Worm (Caenorhabditis elegans) whole organism, L2 larva: ENCODE results near the gene hrpu-2.

ENCODE experiments used
- C34F6.9 ChIP-seq: fragments of 150-350 bp; optimal IDR thresholded peaks from 2 replicates; lab custom pipeline; 2014; ENCODE audit warnings: missing biosample characterization, missing genetic modification characterization
- F13H6.1 ChIP-seq: sonication (generic microtip); optimal IDR thresholded peaks from 2 replicates; lab custom pipeline; 2016; ENCODE audit warnings: missing genetic modification characterization, missing compliant biosample characterization
- R02D3.7 ChIP-seq: fragments of 150-350 bp; optimal IDR thresholded peaks from 2 replicates; lab custom pipeline; 2014; ENCODE audit warnings: missing biosample characterization, missing genetic modification characterization
- Y55F3AM.14 ChIP-seq: fragments of 200-800 bp; sonication (Bioruptor generic); optimal IDR thresholded peaks from 2 replicates; lab custom pipeline; 2018; ENCODE audit warnings: mild to moderate bottlenecking, missing genetic modification characterization, missing compliant biosample characterization
- ZK546.5 ChIP-seq: sonication (generic microtip); optimal IDR thresholded peaks from 2 replicates; lab custom pipeline; 2017; ENCODE audit warnings: missing biosample characterization, missing genetic modification characterization
- alr-1 ChIP-seq: fragments of 150-350 bp; optimal IDR thresholded peaks from 2 replicates; lab custom pipeline; 2014; ENCODE audit warnings: missing biosample characterization, missing genetic modification characterization
- aly-2 ChIP-seq: fragments of 150-350 bp; optimal IDR thresholded peaks from 2 replicates; lab custom pipeline; 2014; ENCODE audit warnings: missing biosample characterization, missing genetic modification characterization
- ama-1 ChIP-seq: fragments of 150-350 bp; optimal IDR thresholded peaks from 2 replicates; lab custom pipeline; 2018; ENCODE audit warnings: inconsistent platforms
- blmp-1 ChIP-seq: sonication (generic microtip); optimal IDR thresholded peaks from 2 replicates; lab custom pipeline; 2017; ENCODE audit warnings: missing genetic modification characterization, mild to moderate bottlenecking, missing compliant biosample characterization, antibody characterized with exemption, moderate library complexity; ENCODE audit not compliant: insufficient read depth
- ceh-16 ChIP-seq: fragments of 150-350 bp; optimal IDR thresholded peaks from 2 replicates; lab custom pipeline; 2014; ENCODE audit warnings: missing biosample characterization, missing genetic modification characterization
- ceh-82 ChIP-seq: fragments of 150-350 bp; optimal IDR thresholded peaks from 2 replicates; lab custom pipeline; 2014; ENCODE audit warnings: missing biosample characterization, missing genetic modification characterization
- crh-2 ChIP-seq: sonication (generic microtip); optimal IDR thresholded peaks from 2 replicates; lab custom pipeline; 2017; ENCODE audit warnings: missing biosample characterization, missing genetic modification characterization
- dmd-4 ChIP-seq: sonication (generic microtip); optimal IDR thresholded peaks from 2 replicates; lab custom pipeline; 2017; ENCODE audit warnings: missing biosample characterization, missing genetic modification characterization
- egl-27 ChIP-seq: sonication (generic microtip); optimal IDR thresholded peaks from 3 replicates; lab custom pipeline; 2017; ENCODE audit warnings: missing biosample characterization, missing genetic modification reagents, missing genetic modification characterization
- elt-1 ChIP-seq: fragments of 150-350 bp; optimal IDR thresholded peaks from 2 replicates; lab custom pipeline; 2014; ENCODE audit warnings: missing biosample characterization, missing genetic modification characterization
- elt-3 ChIP-seq: sonication (generic microtip); optimal IDR thresholded peaks from 2 replicates; lab custom pipeline; 2017; ENCODE audit warnings: missing biosample characterization, missing genetic modification characterization
- fos-1 ChIP-seq: fragments of 150-350 bp; optimal IDR thresholded peaks from 2 replicates; lab custom pipeline; 2014; ENCODE audit warnings: missing biosample characterization, missing genetic modification characterization
- gmeb-1 ChIP-seq: fragments of 150-350 bp; optimal IDR thresholded peaks from 2 replicates; lab custom pipeline; 2014; ENCODE audit warnings: missing biosample characterization, missing genetic modification characterization
- lin-11 ChIP-seq: fragments of 150-350 bp; sonication (generic microtip); optimal IDR thresholded peaks from 2 replicates; lab custom pipeline; 2014; ENCODE audit warnings: missing biosample characterization, missing genetic modification characterization, inconsistent platforms, mixed read lengths
- lin-13 ChIP-seq: fragments of 150-350 bp; optimal IDR thresholded peaks from 2 replicates; lab custom pipeline; 2014; ENCODE audit warnings: missing biosample characterization, missing genetic modification reagents, missing genetic modification characterization
- lin-39 ChIP-seq: fragments of 150-350 bp; optimal IDR thresholded peaks from 2 replicates; lab custom pipeline; 2014; ENCODE audit warnings: missing biosample characterization, missing genetic modification reagents, missing genetic modification characterization
- lsy-2 ChIP-seq, 2 experiments: fragments of 150-350 bp in 1 of 2; sonication (generic microtip) in 1 of 2; optimal IDR thresholded peaks; 2 replicates each; lab custom pipeline; 2014 to 2017; ENCODE audit warnings: missing biosample characterization in 2 of 2, missing genetic modification characterization in 2 of 2
- mab-5 ChIP-seq: fragments of 150-350 bp; optimal IDR thresholded peaks from 2 replicates; lab custom pipeline; 2014; ENCODE audit warnings: missing biosample characterization, missing genetic modification characterization
- mbf-1 ChIP-seq: sonication (generic microtip); optimal IDR thresholded peaks from 2 replicates; lab custom pipeline; 2017; ENCODE audit warnings: missing biosample characterization, missing genetic modification characterization
- mdl-1 ChIP-seq, 2 experiments: fragments of 150-350 bp in 1 of 2; sonication (generic microtip) in 1 of 2; optimal IDR thresholded peaks; 2 replicates each; lab custom pipeline; 2017; ENCODE audit warnings: missing biosample characterization in 2 of 2, missing genetic modification characterization in 2 of 2
- nhr-10 ChIP-seq: sonication (generic microtip); optimal IDR thresholded peaks from 2 replicates; lab custom pipeline; 2017; ENCODE audit warnings: missing biosample characterization, missing genetic modification characterization
- nhr-11 ChIP-seq: fragments of 150-350 bp; optimal IDR thresholded peaks from 2 replicates; lab custom pipeline; 2014; ENCODE audit warnings: missing biosample characterization, missing genetic modification characterization
- nhr-12 ChIP-seq: fragments of 150-350 bp; optimal IDR thresholded peaks from 2 replicates; lab custom pipeline; 2014; ENCODE audit warnings: missing biosample characterization, missing genetic modification characterization
- nhr-129 ChIP-seq: fragments of 150-350 bp; optimal IDR thresholded peaks from 2 replicates; lab custom pipeline; 2014; ENCODE audit warnings: missing biosample characterization, missing genetic modification characterization
- nhr-21 ChIP-seq: fragments of 150-350 bp; optimal IDR thresholded peaks from 2 replicates; lab custom pipeline; 2014; ENCODE audit warnings: missing biosample characterization, missing genetic modification characterization
- nhr-23 ChIP-seq: fragments of 150-350 bp; optimal IDR thresholded peaks from 2 replicates; lab custom pipeline; 2014; ENCODE audit warnings: missing biosample characterization, missing genetic modification reagents, missing genetic modification characterization
- nhr-237 ChIP-seq: fragments of 150-350 bp; optimal IDR thresholded peaks from 2 replicates; lab custom pipeline; 2014; ENCODE audit warnings: missing biosample characterization, missing genetic modification characterization
- nhr-25 ChIP-seq: fragments of 150-350 bp; sonication (generic microtip); optimal IDR thresholded peaks from 3 replicates; lab custom pipeline; 2014; ENCODE audit warnings: missing biosample characterization, missing genetic modification characterization
- nhr-6 ChIP-seq: fragments of 150-350 bp; optimal IDR thresholded peaks from 2 replicates; lab custom pipeline; 2014; ENCODE audit warnings: missing biosample characterization, missing genetic modification characterization
- nhr-77 ChIP-seq: fragments of 150-350 bp; optimal IDR thresholded peaks from 2 replicates; lab custom pipeline; 2014; ENCODE audit warnings: missing biosample characterization, missing genetic modification characterization
- peb-1 ChIP-seq: fragments of 150-350 bp; optimal IDR thresholded peaks from 2 replicates; lab custom pipeline; 2014; ENCODE audit warnings: missing biosample characterization, missing genetic modification characterization
- sem-4 ChIP-seq: fragments of 150-350 bp; optimal IDR thresholded peaks from 2 replicates; lab custom pipeline; 2014; ENCODE audit warnings: missing biosample characterization, missing genetic modification reagents, missing genetic modification characterization
- skn-1 ChIP-seq: sonication (generic microtip); optimal IDR thresholded peaks from 2 replicates; lab custom pipeline; 2017; ENCODE audit warnings: missing biosample characterization, missing genetic modification characterization
- sma-3 ChIP-seq: sonication (generic microtip); optimal IDR thresholded peaks from 2 replicates; lab custom pipeline; 2016; ENCODE audit warnings: missing genetic modification reagents, missing genetic modification characterization, missing compliant biosample characterization
- sma-9 ChIP-seq, 2 experiments: fragments of 150-350 bp in 1 of 2; sonication (generic microtip) in 1 of 2; optimal IDR thresholded peaks; 2 replicates each; lab custom pipeline; 2014 to 2016; ENCODE audit warnings: missing genetic modification characterization in 2 of 2, mild to moderate bottlenecking in 1 of 2, missing biosample characterization in 1 of 2, missing compliant biosample characterization in 1 of 2, missing genetic modification reagents in 1 of 2, moderate library complexity in 1 of 2
- snpc-4 ChIP-seq: fragments of 150-350 bp; optimal IDR thresholded peaks from 2 replicates; lab custom pipeline; 2014; ENCODE audit warnings: missing biosample characterization, missing genetic modification characterization
- unc-39 ChIP-seq: fragments of 150-350 bp; optimal IDR thresholded peaks from 2 replicates; lab custom pipeline; 2014; ENCODE audit warnings: missing biosample characterization, missing genetic modification characterization
- unc-55 ChIP-seq: fragments of 150-350 bp; sonication (generic microtip); optimal IDR thresholded peaks from 3 replicates; lab custom pipeline; 2014; ENCODE audit warnings: missing biosample characterization, missing genetic modification reagents, missing genetic modification characterization
- unc-62 ChIP-seq: fragments of 150-350 bp; optimal IDR thresholded peaks from 2 replicates; lab custom pipeline; 2014; ENCODE audit warnings: missing biosample characterization, missing genetic modification reagents, missing genetic modification characterization
- zag-1 ChIP-seq: fragments of 150-350 bp; optimal IDR thresholded peaks from 2 replicates; lab custom pipeline; 2014; ENCODE audit warnings: missing biosample characterization, missing genetic modification characterization
- ztf-1 ChIP-seq: fragments of 200-800 bp; sonication (Bioruptor generic); conservative IDR thresholded peaks from 2 replicates; pipeline ENCODE4 v1.3.6; 2022; ENCODE audit warnings: missing genetic modification characterization, missing compliant biosample characterization
- ztf-11 ChIP-seq: sonication (generic microtip); optimal IDR thresholded peaks from 2 replicates; lab custom pipeline; 2017; ENCODE audit warnings: missing biosample characterization, missing genetic modification characterization
- ztf-4 ChIP-seq: fragments of 150-350 bp; optimal IDR thresholded peaks from 2 replicates; lab custom pipeline; 2014; ENCODE audit warnings: missing biosample characterization, missing genetic modification characterization

hrpu-2 gene

ce11 chrIV:2219334-2219755 lies 41.6 kb downstream of the hrpu-2 start:
- TF ChIP-seq dmd-4 (no peak), unc-39 (tag; lab: Kevin White, UChicago) (peak; percentile 17), ceh-16 (peak; percentile 47), elt-1 (tag; lab: Kevin White, UChicago) (no peak), nhr-237 (tag; lab: Kevin White, UChicago) (peak; percentile 84), lin-39 (tag; lab: Kevin White, UChicago) (no peak), ztf-11 (no peak), mab-5 (tag; lab: Kevin White, UChicago) (peak; percentile 95), gmeb-1 (peak; percentile 90), nhr-10 (tag; lab: Kevin White, UChicago) (peak; percentile 81), nhr-23 (tag; lab: Kevin White, UChicago) (no peak), ztf-4 (peak; percentile 75), lin-11 (tag; lab: Kevin White, UChicago) (peak; percentile 77), zag-1 (peak; percentile 85), nhr-12 (peak; percentile 15), nhr-11 (no peak), skn-1 (tag; lab: Kevin White, UChicago) (no peak), blmp-1 (tag; lab: Kevin White, UChicago) (peak; percentile 80), peb-1 (tag; lab: Kevin White, UChicago) (no peak), lsy-2 (tag; optimal IDR thresholded peaks at IDR 0.05; lab: Kevin White, UChicago) (peak; percentile 89 to 94), ztf-1 (GFP tag; lab: Robert Waterston, UW) (peak; percentile 95; the same call in 1 of the 2 replicates), alr-1 (tag; lab: Kevin White, UChicago) (no peak), aly-2 (no peak), ceh-82 (tag; lab: Kevin White, UChicago) (peak; percentile 84), lin-13 (GFP tag; lab: Kevin White, UChicago) (peak; percentile 94), unc-62 (peak; percentile 78), ama-1 (lab: Kevin White, UChicago) (peak; percentile 64), sma-3 (GFP tag; lab: Kevin White, UChicago) (peak; percentile 98), Y55F3AM.14 (GFP tag; lab: Kevin White, UChicago) (peak; percentile 98), sma-9 (GFP tag; optimal IDR thresholded peaks at IDR 0.05; lab: Kevin White, UChicago) (peak; percentile 99), sma-9 (tag; optimal IDR thresholded peaks at IDR 0.05; lab: Kevin White, UChicago) (peak; percentile 62), nhr-25 (tag; lab: Kevin White, UChicago) (peak; percentile 98), nhr-6 (tag; lab: Kevin White, UChicago) (peak; percentile 92), C34F6.9 (tag; lab: Kevin White, UChicago) (peak; percentile 94), unc-55 (peak; percentile 82), crh-2 (tag; lab: Kevin White, UChicago) (peak; percentile 98), R02D3.7 (tag; lab: Kevin White, UChicago) (peak; percentile 39), nhr-77 (peak; percentile 66), fos-1 (tag; lab: Kevin White, UChicago) (peak; percentile 79), mbf-1 (tag; lab: Kevin White, UChicago) (no peak), F13H6.1 (tag; lab: Kevin White, UChicago) (peak; percentile 100), nhr-129 (tag; lab: Kevin White, UChicago) (peak; percentile 85), elt-3 (tag; lab: Kevin White, UChicago) (no peak), mdl-1 (tag; optimal IDR thresholded peaks at IDR 0.05; lab: Kevin White, UChicago) (peak; percentile 98 to 99), nhr-21 (tag; lab: Kevin White, UChicago) (peak; percentile 98), sem-4 (tag; lab: Kevin White, UChicago) (peak; percentile 92), egl-27 (tag; lab: Kevin White, UChicago) (peak; percentile 98), snpc-4 (tag; lab: Kevin White, UChicago) (peak; percentile 60), ZK546.5 (tag; lab: Kevin White, UChicago) (peak; percentile 62)
